Worm (Caenorhabditis elegans) whole organism, young adult: ENCODE data around the gene rabr-4.

ENCODE experiments used
- B0019.2 ChIP-seq: fragments of 200-800 bp; sonication (Bioruptor generic); conservative IDR thresholded peaks from 2 replicates; pipeline ENCODE4 v1.3.6; 2022; ENCODE audit warnings: missing genetic modification reagents, missing genetic modification characterization, missing compliant biosample characterization
- B0035.1 ChIP-seq: sonication (generic microtip); optimal IDR thresholded peaks from 2 replicates; lab custom pipeline; 2016; ENCODE audit warnings: missing genetic modification characterization, mild to moderate bottlenecking, missing compliant biosample characterization, missing genotype, missing genetic modification reagents
- D2030.7 ChIP-seq: fragments of 200-800 bp; sonication (Bioruptor generic); IDR thresholded peaks from 2 replicates; pipeline ENCODE4 v1.3.6; 2022; ENCODE audit warnings: missing genetic modification reagents, missing genetic modification characterization, missing compliant biosample characterization
- F23B12.7 ChIP-seq: sonication (generic microtip); optimal IDR thresholded peaks from 2 replicates; lab custom pipeline; 2017; ENCODE audit warnings: missing genetic modification characterization, mild to moderate bottlenecking, missing compliant biosample characterization, antibody characterized with exemption, moderate library complexity; ENCODE audit not compliant: insufficient read depth
- F57C9.4 ChIP-seq: sonication (generic microtip); optimal IDR thresholded peaks from 2 replicates; lab custom pipeline; 2017; ENCODE audit warnings: mild to moderate bottlenecking, missing genetic modification characterization, missing compliant biosample characterization
- K12H6.12 ChIP-seq: fragments of 200-800 bp; sonication (Bioruptor generic); optimal IDR thresholded peaks from 2 replicates; lab custom pipeline; 2018; ENCODE audit warnings: mild to moderate bottlenecking, missing genetic modification characterization, missing compliant biosample characterization
- T26A5.8 ChIP-seq: sonication (generic microtip); optimal IDR thresholded peaks from 2 replicates; lab custom pipeline; 2016; ENCODE audit warnings: missing genetic modification characterization, missing compliant biosample characterization
- Y53F4B.3 ChIP-seq: fragments of 200-800 bp; sonication (Bioruptor generic); IDR thresholded peaks from 2 replicates; pipeline ENCODE4 v1.3.6; 2022; ENCODE audit warnings: missing genetic modification reagents, missing genetic modification characterization, missing compliant biosample characterization
- Y56A3A.18 ChIP-seq: fragments of 200-800 bp; sonication (Bioruptor generic); IDR thresholded peaks from 2 replicates; pipeline ENCODE4 v1.3.6; 2022; ENCODE audit warnings: missing genetic modification reagents, missing genetic modification characterization, missing compliant biosample characterization
- ama-1 ChIP-seq, 3 experiments: fragments of 150-350 bp in 1 of 3; sonication (generic microtip) in 2 of 3; optimal IDR thresholded peaks; 2 replicates each; lab custom pipeline; 2014 to 2018; ENCODE audit warnings: missing biosample characterization in 2 of 3, missing genetic modification characterization in 2 of 3, missing genetic modification reagents in 2 of 3
- cebp-1 ChIP-seq, 2 experiments: fragments of 200-800 bp in 1 of 2; sonication (Bioruptor generic) in 1 of 2; sonication (generic microtip) in 1 of 2; IDR thresholded peaks in 1 of 2; optimal IDR thresholded peaks in 1 of 2; 2 replicates each; pipeline versions ENCODE4 v1.3.6 to Lab custom; 2017 to 2022; ENCODE audit warnings: missing compliant biosample characterization in 2 of 2, missing genetic modification characterization in 2 of 2, mild to moderate bottlenecking in 1 of 2, missing genetic modification reagents in 1 of 2, moderate library complexity in 1 of 2
- ceh-100 ChIP-seq: fragments of 200-800 bp; sonication (Bioruptor generic); IDR thresholded peaks from 2 replicates; pipeline ENCODE4 v1.3.6; 2022; ENCODE audit warnings: missing genetic modification reagents, missing genetic modification characterization, missing compliant biosample characterization
- ceh-79 ChIP-seq: sonication (generic microtip); optimal IDR thresholded peaks from 2 replicates; lab custom pipeline; 2017; ENCODE audit warnings: mild to moderate bottlenecking, missing genetic modification characterization, missing compliant biosample characterization
- dpff-1 ChIP-seq: sonication (generic microtip); optimal IDR thresholded peaks from 2 replicates; lab custom pipeline; 2017; ENCODE audit warnings: mild to moderate bottlenecking, missing genetic modification characterization, missing compliant biosample characterization
- dpl-1 ChIP-seq: fragments of 150-350 bp; optimal IDR thresholded peaks from 2 replicates; lab custom pipeline; 2014; ENCODE audit warnings: missing biosample characterization, missing genetic modification reagents, missing genetic modification characterization
- egl-18 ChIP-seq: fragments of 200-800 bp; sonication (Bioruptor generic); IDR thresholded peaks from 2 replicates; pipeline ENCODE4 v1.3.6; 2022; ENCODE audit warnings: missing genetic modification reagents, missing genetic modification characterization, missing compliant biosample characterization
- egl-44 ChIP-seq: fragments of 200-800 bp; sonication (Bioruptor generic); IDR thresholded peaks from 2 replicates; pipeline ENCODE4 v1.3.6; 2022; ENCODE audit warnings: missing genetic modification reagents, missing genetic modification characterization, missing compliant biosample characterization
- ekl-4 ChIP-seq: fragments of 200-800 bp; sonication (Bioruptor generic); IDR thresholded peaks from 2 replicates; pipeline ENCODE4 v1.3.6; 2022; ENCODE audit warnings: missing genetic modification reagents, missing genetic modification characterization, missing compliant biosample characterization
- him-1 ChIP-seq: sonication (generic microtip); optimal IDR thresholded peaks from 2 replicates; lab custom pipeline; 2016; ENCODE audit warnings: missing genotype, missing genetic modification reagents, missing genetic modification characterization, missing compliant biosample characterization
- hmg-20 ChIP-seq: fragments of 200-800 bp; sonication (Bioruptor generic); IDR thresholded peaks from 2 replicates; pipeline ENCODE4 v1.3.6; 2022; ENCODE audit warnings: missing genetic modification reagents, missing genetic modification characterization, missing compliant biosample characterization
- hrde-1 ChIP-seq: sonication (generic microtip); optimal IDR thresholded peaks from 2 replicates; lab custom pipeline; 2016; ENCODE audit warnings: missing genetic modification characterization, mild to moderate bottlenecking, missing compliant biosample characterization, moderate library complexity, missing genotype, missing genetic modification reagents, borderline replicate concordance
- hsf-1 ChIP-seq: fragments of 200-800 bp; sonication (Bioruptor generic); IDR thresholded peaks from 2 replicates; pipeline ENCODE4 v1.3.6; 2022; ENCODE audit warnings: missing genetic modification reagents, missing genetic modification characterization, missing compliant biosample characterization
- let-526 ChIP-seq: fragments of 200-800 bp; sonication (Bioruptor generic); IDR thresholded peaks from 2 replicates; pipeline ENCODE4 v1.3.6; 2022; ENCODE audit warnings: missing genetic modification reagents, missing genetic modification characterization, missing compliant biosample characterization
- let-607 ChIP-seq, 2 experiments: fragments of 200-800 bp in 1 of 2; sonication (Bioruptor generic) in 1 of 2; sonication (generic microtip) in 1 of 2; optimal IDR thresholded peaks; 2 replicates each; lab custom pipeline; 2016 to 2018; ENCODE audit warnings: mild to moderate bottlenecking in 2 of 2, missing compliant biosample characterization in 2 of 2, missing genetic modification characterization in 2 of 2, moderate library complexity in 2 of 2, missing genotype in 1 of 2
- lin-35 ChIP-seq, 3 experiments: fragments of 150-350 bp in 2 of 3; sonication (generic microtip) in 1 of 3; optimal IDR thresholded peaks; 2 replicates each; lab custom pipeline; 2014 to 2018; ENCODE audit warnings: missing biosample characterization in 3 of 3, missing genetic modification characterization in 3 of 3, missing genetic modification reagents in 3 of 3
- lir-1 ChIP-seq: fragments of 200-800 bp; sonication (Bioruptor generic); conservative IDR thresholded peaks from 2 replicates; pipeline ENCODE4 v1.3.6; 2022; ENCODE audit warnings: missing genetic modification reagents, missing genetic modification characterization, missing compliant biosample characterization
- lsl-1 ChIP-seq: fragments of 200-800 bp; sonication (Bioruptor generic); optimal IDR thresholded peaks from 2 replicates; lab custom pipeline; 2018; ENCODE audit warnings: mild to moderate bottlenecking, missing genetic modification characterization, moderate library complexity, missing compliant biosample characterization
- lsy-27 ChIP-seq: sonication (generic microtip); optimal IDR thresholded peaks from 2 replicates; lab custom pipeline; 2017; ENCODE audit warnings: missing genetic modification characterization, mild to moderate bottlenecking, missing compliant biosample characterization, antibody characterized with exemption, missing genotype, borderline replicate concordance; ENCODE audit not compliant: insufficient read depth
- mes-4 ChIP-seq: sonication (generic microtip); optimal IDR thresholded peaks from 2 replicates; lab custom pipeline; 2016; ENCODE audit warnings: missing genotype, missing genetic modification characterization, missing compliant biosample characterization
- nfya-2 ChIP-seq: fragments of 200-800 bp; sonication (Bioruptor generic); IDR thresholded peaks from 2 replicates; pipeline ENCODE4 v1.3.6; 2022; ENCODE audit warnings: missing genetic modification reagents, missing genetic modification characterization, missing compliant biosample characterization
- pbrm-1 ChIP-seq: fragments of 200-800 bp; sonication (Bioruptor generic); IDR thresholded peaks from 2 replicates; pipeline ENCODE4 v1.3.6; 2022; ENCODE audit warnings: missing genetic modification reagents, missing genetic modification characterization, missing compliant biosample characterization
- pha-4 ChIP-seq: fragments of 150-350 bp; sonication (generic microtip); optimal IDR thresholded peaks from 2 replicates; lab custom pipeline; 2014; ENCODE audit warnings: missing biosample characterization, missing genetic modification reagents, missing genetic modification characterization
- rcor-1 ChIP-seq: fragments of 200-800 bp; sonication (Bioruptor generic); IDR thresholded peaks from 2 replicates; pipeline ENCODE4 v1.3.6; 2022; ENCODE audit warnings: missing genetic modification reagents, missing genetic modification characterization, missing compliant biosample characterization
- rec-8 ChIP-seq, 2 experiments: sonication (generic microtip); optimal IDR thresholded peaks; 2 replicates each; lab custom pipeline; 2016; ENCODE audit warnings: mild to moderate bottlenecking in 2 of 2, missing genetic modification characterization in 2 of 2, missing genetic modification reagents in 2 of 2, missing genotype in 2 of 2, missing biosample characterization in 1 of 2, missing compliant biosample characterization in 1 of 2, moderate library complexity in 1 of 2
- rpc-1 ChIP-seq, 2 experiments: fragments of 150-350 bp in 1 of 2; sonication (generic microtip) in 1 of 2; optimal IDR thresholded peaks; 2 replicates each; lab custom pipeline; 2014 to 2018; ENCODE audit warnings: missing biosample characterization in 1 of 2, missing genetic modification characterization in 1 of 2, missing genetic modification reagents in 1 of 2, missing genotype in 1 of 2
- sea-2 ChIP-seq: fragments of 200-800 bp; sonication (Bioruptor generic); IDR thresholded peaks from 2 replicates; pipeline ENCODE4 v1.3.6; 2022; ENCODE audit warnings: missing genetic modification characterization, missing compliant biosample characterization
- sptf-2 ChIP-seq: fragments of 200-800 bp; sonication (Bioruptor generic); optimal IDR thresholded peaks from 2 replicates; lab custom pipeline; 2018; ENCODE audit warnings: mild to moderate bottlenecking, missing genetic modification characterization, missing compliant biosample characterization
- tbx-9 ChIP-seq: sonication (generic microtip); optimal IDR thresholded peaks from 2 replicates; lab custom pipeline; 2016; ENCODE audit warnings: borderline replicate concordance, missing genetic modification characterization, inconsistent platforms, missing compliant biosample characterization
- tlf-1 ChIP-seq: fragments of 200-800 bp; sonication (Bioruptor generic); optimal IDR thresholded peaks from 2 replicates; lab custom pipeline; 2018; ENCODE audit warnings: mild to moderate bottlenecking, missing genetic modification characterization, missing compliant biosample characterization
- zim-3 ChIP-seq: sonication (generic microtip); optimal IDR thresholded peaks from 2 replicates; lab custom pipeline; 2017; ENCODE audit warnings: mild to moderate bottlenecking, missing genetic modification characterization, moderate library complexity, missing compliant biosample characterization
- ztf-6 ChIP-seq: fragments of 200-800 bp; sonication (Bioruptor generic); IDR thresholded peaks from 2 replicates; pipeline ENCODE4 v1.3.6; 2022; ENCODE audit warnings: missing genetic modification reagents, missing genetic modification characterization, missing compliant biosample characterization

Gene rabr-4

DNA sequence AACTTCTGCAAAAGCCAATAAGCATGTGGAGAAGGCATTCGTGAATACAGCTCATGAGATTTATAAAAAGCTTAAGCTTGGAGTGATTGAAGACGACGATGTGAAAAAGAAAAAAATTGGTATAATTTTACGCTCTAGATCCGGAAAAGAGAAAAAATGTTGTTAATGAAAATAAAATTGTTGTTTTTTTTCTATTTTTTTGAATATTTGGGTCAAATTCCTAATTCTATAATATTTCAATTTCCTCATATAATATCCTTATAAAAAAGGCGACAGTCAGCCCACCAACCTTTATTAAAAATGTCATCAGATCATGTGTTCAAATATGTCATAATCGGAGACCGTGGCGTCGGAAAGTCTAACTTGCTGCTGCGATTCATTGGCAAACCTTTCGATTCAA, 640 bp downstream of the rabr-4 start, which contains the start of gene rabr-3:
rabr-3 (plus strand) TSS at position 301 of the 400 bp plus-strand sequence.
- TF ChIP-seq ztf-6 (no peak), D2030.7 (GFP tag; lab: Robert Waterston, UW) (no peak), tlf-1 (GFP tag; lab: Kevin White, UChicago) (no peak), let-607 (tag; optimal IDR thresholded peaks at IDR 0.05; lab: Kevin White, UChicago) (no peak), mes-4 (no peak), ceh-100 (GFP tag; lab: Robert Waterston, UW) (no peak), hrde-1 (tag; lab: Kevin White, UChicago) (no peak)

ce11 chrV:16198016-16198415, 3.3 kb downstream of the rabr-4 start, which contains the start of gene F11A5.5:
TSS of gene F11A5.5 (plus strand) at chrV:16198316.
- no peak for TF ChIP-seq hmg-20 (GFP tag; lab: Robert Waterston, UW)
- TF ChIP-seq ama-1 (optimal IDR thresholded peaks at IDR 0.05; lab: Kevin White, UChicago), result no peak
- no peak for TF ChIP-seq ama-1 (GFP tag; optimal IDR thresholded peaks at IDR 0.05; lab: Kevin White, UChicago)
- no peak for TF ChIP-seq dpl-1
- no peak for TF ChIP-seq T26A5.8

- TF ChIP-seq rpc-1 (optimal IDR thresholded peaks at IDR 0.05; lab: Kevin White, UChicago) (no peak), rpc-1 (tag; optimal IDR thresholded peaks at IDR 0.05; lab: Kevin White, UChicago) (no peak), B0035.1 (tag; lab: Kevin White, UChicago) (no peak), lin-35 (GFP tag; optimal IDR thresholded peaks at IDR 0.05; lab: Kevin White, UChicago) (no peak), B0019.2 (GFP tag; lab: Robert Waterston, UW) (no peak), zim-3 (tag; lab: Kevin White, UChicago) (no peak), tbx-9 (tag; lab: Kevin White, UChicago) (no peak), sea-2 (GFP tag; lab: Robert Waterston, UW) (no peak), K12H6.12 (tag; lab: Kevin White, UChicago) (no peak), sptf-2 (GFP tag; lab: Kevin White, UChicago) (no peak), lsl-1 (GFP tag; lab: Kevin White, UChicago) (no peak), rec-8 (tag; optimal IDR thresholded peaks at IDR 0.05; lab: Kevin White, UChicago) (no peak), egl-18 (GFP tag; lab: Robert Waterston, UW) (no peak), ceh-79 (tag; lab: Kevin White, UChicago) (no peak), let-526 (GFP tag; lab: Robert Waterston, UW) (no peak), F23B12.7 (no peak), Y56A3A.18 (GFP tag; lab: Robert Waterston, UW) (no peak), hsf-1 (GFP tag; lab: Robert Waterston, UW) (no peak), cebp-1 (GFP tag; IDR thresholded peaks at IDR 0.05; lab: Robert Waterston, UW) (no peak), cebp-1 (tag; optimal IDR thresholded peaks at IDR 0.05; lab: Kevin White, UChicago) (no peak), him-1 (tag; lab: Kevin White, UChicago) (no peak)
These were observed 7.0 kb downstream of the rabr-4 start, which contains the start of gene F11A5.17 for ce11 chrV:16201730-16202129. TSS of gene F11A5.17 (plus strand) at chrV:16202030.

- no peak for TF ChIP-seq mes-4
These were observed 7.9 kb downstream of the rabr-4 start, which contains the start of gene F11A5.18 for ce11 chrV:16202618-16203017. TSS of gene F11A5.18 (plus strand) at chrV:16202918.

ce11 chrV:16204888-16205287, 10.1 kb downstream of the rabr-4 start, which contains the start of gene irld-26:
TSS of gene irld-26 (plus strand) at chrV:16205188.
- TF ChIP-seq pha-4 (tag; lab: Kevin White, UChicago) (no peak), lir-1 (GFP tag; lab: Robert Waterston, UW) (no peak), Y53F4B.3 (GFP tag; lab: Robert Waterston, UW) (no peak), lsy-27 (tag; lab: Kevin White, UChicago) (no peak), T26A5.8 (no peak), ekl-4 (GFP tag; lab: Robert Waterston, UW) (no peak), dpff-1 (tag; lab: Kevin White, UChicago) (no peak), pbrm-1 (GFP tag; lab: Robert Waterston, UW) (no peak), F57C9.4 (tag; lab: Kevin White, UChicago) (no peak), nfya-2 (no peak), rcor-1 (GFP tag; lab: Robert Waterston, UW) (no peak), egl-44 (GFP tag; lab: Robert Waterston, UW) (no peak)
